Worm (Caenorhabditis elegans): ENCODE data around the gene mltn-9.

The mltn-9 gene

DNA sequence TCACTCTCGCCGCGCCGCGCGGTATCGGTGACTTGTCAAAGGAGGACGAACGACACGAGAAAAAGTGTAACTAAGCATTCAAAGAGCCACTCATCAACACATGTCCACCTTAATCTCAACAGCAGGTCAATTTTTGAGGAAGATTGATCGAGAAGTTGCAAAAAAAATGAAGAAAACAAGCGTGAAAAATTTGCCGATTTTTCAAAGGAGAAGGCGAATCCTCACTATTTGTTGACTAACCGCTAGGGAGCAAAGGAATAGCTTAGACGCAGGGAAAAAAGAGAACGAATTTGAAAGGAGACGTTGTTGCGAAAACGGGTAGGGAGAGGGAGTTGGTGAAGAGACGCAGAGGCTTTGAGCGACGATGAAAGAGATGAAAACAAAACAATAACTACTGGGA is 29.5 kb downstream of the mltn-9 start:
- TF ChIP-seq F13C5.2 (tag; optimal IDR thresholded peaks at IDR 0.05), result peak; percentile 3
- no peak for TF ChIP-seq flt-1 (GFP tag; IDR thresholded peaks at IDR 0.05)
- TF ChIP-seq hnd-1 (tag; optimal IDR thresholded peaks at IDR 0.05), result no peak
- TF ChIP-seq hmg-4 (GFP tag; optimal IDR thresholded peaks at IDR 0.05), result no peak

ce11 chrII:14647550-14647949 is 31.7 kb downstream of the mltn-9 start:
- TF ChIP-seq hmbx-1 (tag; optimal IDR thresholded peaks at IDR 0.05) (no peak), ceh-36 (tag; optimal IDR thresholded peaks at IDR 0.05) (no peak), hnd-1 (tag; optimal IDR thresholded peaks at IDR 0.05) (no peak), B0310.2 (tag; optimal IDR thresholded peaks at IDR 0.05) (no peak), hmg-4 (GFP tag; optimal IDR thresholded peaks at IDR 0.05) (no peak), ama-1 (optimal IDR thresholded peaks at IDR 0.05) (no peak), tbx-37 (GFP tag; conservative IDR thresholded peaks at IDR 0.05) (no peak), F13C5.2 (tag; optimal IDR thresholded peaks at IDR 0.05) (no peak), ets-7 (tag; optimal IDR thresholded peaks at IDR 0.05) (no peak), sea-1 (GFP tag; conservative IDR thresholded peaks at IDR 0.05) (no peak), flt-1 (GFP tag; IDR thresholded peaks at IDR 0.05) (no peak), tra-4 (tag; optimal IDR thresholded peaks at IDR 0.05) (no peak), ceh-13 (GFP tag; optimal IDR thresholded peaks at IDR 0.05) (no peak), pes-1 (GFP tag; IDR thresholded peaks at IDR 0.05) (no peak), aly-1 (tag; optimal IDR thresholded peaks at IDR 0.05) (no peak), scrt-1 (GFP tag; IDR thresholded peaks at IDR 0.05) (no peak), tbx-11 (GFP tag; IDR thresholded peaks at IDR 0.05) (no peak)

DNA sequence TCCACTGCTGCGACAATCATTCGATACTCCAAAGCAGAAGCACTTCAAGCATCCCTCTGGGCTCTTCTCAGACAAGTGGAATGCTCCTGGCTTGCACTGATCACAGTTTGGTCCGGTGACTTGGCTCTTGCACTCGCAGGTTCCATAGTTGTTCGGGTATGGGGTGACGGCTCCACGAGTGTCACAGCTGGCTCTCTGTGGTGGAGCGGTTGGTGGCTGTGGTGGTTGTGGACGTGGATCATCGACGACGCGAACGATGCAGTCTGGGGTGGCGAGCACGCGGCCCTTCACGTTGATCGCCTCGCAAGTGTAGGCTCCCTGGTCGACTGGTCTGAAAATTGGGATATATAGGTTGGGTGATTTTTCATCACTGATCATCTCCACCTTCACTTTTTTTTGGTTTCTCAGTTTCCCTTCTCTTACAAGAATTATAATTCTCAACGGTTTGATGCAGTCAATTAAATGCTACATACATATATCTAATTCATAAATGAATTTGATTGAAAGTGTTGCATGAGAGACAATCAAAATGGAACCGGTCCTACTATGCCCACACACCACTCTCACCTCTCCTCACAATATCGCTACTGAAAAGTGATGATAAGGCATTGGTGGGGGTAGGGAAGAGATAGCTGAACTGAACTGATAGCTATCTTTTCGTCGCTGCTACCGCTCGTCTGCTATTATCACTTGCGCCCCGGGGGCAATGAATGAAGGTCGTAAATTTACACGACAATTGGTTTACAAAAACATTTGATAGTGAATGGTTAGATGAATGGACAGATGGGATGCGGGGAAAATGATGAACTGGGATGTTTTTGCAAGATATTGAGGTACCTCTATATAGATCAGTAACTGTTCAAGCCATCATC is 49.0 kb downstream of the mltn-9 start:
- TF ChIP-seq ets-7 (tag; optimal IDR thresholded peaks at IDR 0.05) (no peak), ceh-13 (GFP tag; optimal IDR thresholded peaks at IDR 0.05) (no peak), flt-1 (GFP tag; IDR thresholded peaks at IDR 0.05) (no peak), hmbx-1 (tag; optimal IDR thresholded peaks at IDR 0.05) (no peak), scrt-1 (GFP tag; IDR thresholded peaks at IDR 0.05) (no peak), sea-1 (GFP tag; conservative IDR thresholded peaks at IDR 0.05) (no peak), B0310.2 (tag; optimal IDR thresholded peaks at IDR 0.05) (no peak), hmg-4 (GFP tag; optimal IDR thresholded peaks at IDR 0.05) (no peak), pes-1 (GFP tag; IDR thresholded peaks at IDR 0.05) (no peak), tra-4 (tag; optimal IDR thresholded peaks at IDR 0.05) (no peak), F13C5.2 (tag; optimal IDR thresholded peaks at IDR 0.05) (no peak), ama-1 (optimal IDR thresholded peaks at IDR 0.05) (no peak), ceh-36 (tag; optimal IDR thresholded peaks at IDR 0.05) (no peak), tbx-37 (GFP tag; conservative IDR thresholded peaks at IDR 0.05) (no peak)

DNA sequence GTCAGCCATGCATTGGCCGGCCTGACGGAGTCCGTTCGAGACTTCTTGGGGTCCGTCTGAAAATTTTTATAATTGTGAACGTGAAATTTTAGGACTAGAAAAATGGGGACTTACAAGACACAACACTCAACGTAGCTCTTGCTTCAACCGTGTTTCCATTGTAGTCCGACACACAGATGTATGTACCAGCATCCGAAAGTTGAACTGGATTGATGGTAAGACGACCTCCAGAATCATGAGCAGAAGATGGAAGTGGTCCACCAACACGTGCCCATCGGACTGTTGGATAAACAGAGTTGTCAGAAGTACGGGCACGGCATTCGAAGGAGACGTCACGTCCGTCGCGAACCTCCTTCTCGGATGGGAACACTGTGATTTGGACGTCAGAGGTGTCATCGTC is 50.4 kb downstream of the mltn-9 start:
- TF ChIP-seq flt-1 (GFP tag; IDR thresholded peaks at IDR 0.05) (no peak), pes-1 (GFP tag; IDR thresholded peaks at IDR 0.05) (no peak), hmbx-1 (tag; optimal IDR thresholded peaks at IDR 0.05) (no peak), B0310.2 (tag; optimal IDR thresholded peaks at IDR 0.05) (no peak), ama-1 (optimal IDR thresholded peaks at IDR 0.05) (no peak), ceh-36 (tag; optimal IDR thresholded peaks at IDR 0.05) (no peak), hnd-1 (tag; optimal IDR thresholded peaks at IDR 0.05) (no peak), tbx-37 (GFP tag; conservative IDR thresholded peaks at IDR 0.05) (no peak), hmg-4 (GFP tag; optimal IDR thresholded peaks at IDR 0.05) (no peak), tbx-11 (GFP tag; IDR thresholded peaks at IDR 0.05) (no peak), aly-1 (tag; optimal IDR thresholded peaks at IDR 0.05) (no peak), ets-7 (tag; optimal IDR thresholded peaks at IDR 0.05) (no peak), scrt-1 (GFP tag; IDR thresholded peaks at IDR 0.05) (no peak), sea-1 (GFP tag; conservative IDR thresholded peaks at IDR 0.05) (no peak), tra-4 (tag; optimal IDR thresholded peaks at IDR 0.05) (no peak), F13C5.2 (tag; optimal IDR thresholded peaks at IDR 0.05) (no peak), ceh-13 (GFP tag; optimal IDR thresholded peaks at IDR 0.05) (no peak)

DNA sequence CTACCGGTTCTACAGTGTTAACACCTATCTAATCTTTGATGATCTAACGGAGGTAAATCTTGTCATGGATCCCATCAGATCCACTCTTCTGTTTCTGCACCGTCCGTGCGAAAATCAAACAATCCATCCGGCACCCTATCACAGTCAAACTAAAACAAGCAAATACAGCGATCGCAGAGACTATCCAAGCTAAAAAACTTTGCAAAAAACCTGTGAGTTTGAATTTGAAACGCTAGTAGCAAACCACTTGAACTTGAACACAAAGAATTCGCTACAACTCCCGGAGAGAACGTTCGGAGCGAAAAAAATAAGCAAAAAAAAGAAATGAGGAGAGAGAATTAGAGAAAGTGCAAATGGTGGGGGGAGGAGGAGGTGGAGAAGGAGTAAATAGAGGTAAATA is 52.8 kb downstream of the mltn-9 start:
- TF ChIP-seq ceh-36 (tag; optimal IDR thresholded peaks at IDR 0.05), result no peak
- TF ChIP-seq B0310.2 (tag; optimal IDR thresholded peaks at IDR 0.05), result no peak
- no peak for TF ChIP-seq ets-7 (tag; optimal IDR thresholded peaks at IDR 0.05)
- TF ChIP-seq hmg-4 (GFP tag; optimal IDR thresholded peaks at IDR 0.05), result no peak
- TF ChIP-seq aly-1 (tag; optimal IDR thresholded peaks at IDR 0.05), result no peak
- no peak for TF ChIP-seq sea-1 (GFP tag; conservative IDR thresholded peaks at IDR 0.05)
- no peak for TF ChIP-seq tbx-11 (GFP tag; IDR thresholded peaks at IDR 0.05)
- no peak for TF ChIP-seq hmbx-1 (tag; optimal IDR thresholded peaks at IDR 0.05)
- TF ChIP-seq tbx-37 (GFP tag; conservative IDR thresholded peaks at IDR 0.05), result no peak
- TF ChIP-seq hnd-1 (tag; optimal IDR thresholded peaks at IDR 0.05), result no peak
- TF ChIP-seq pes-1 (GFP tag; IDR thresholded peaks at IDR 0.05), result no peak

DNA sequence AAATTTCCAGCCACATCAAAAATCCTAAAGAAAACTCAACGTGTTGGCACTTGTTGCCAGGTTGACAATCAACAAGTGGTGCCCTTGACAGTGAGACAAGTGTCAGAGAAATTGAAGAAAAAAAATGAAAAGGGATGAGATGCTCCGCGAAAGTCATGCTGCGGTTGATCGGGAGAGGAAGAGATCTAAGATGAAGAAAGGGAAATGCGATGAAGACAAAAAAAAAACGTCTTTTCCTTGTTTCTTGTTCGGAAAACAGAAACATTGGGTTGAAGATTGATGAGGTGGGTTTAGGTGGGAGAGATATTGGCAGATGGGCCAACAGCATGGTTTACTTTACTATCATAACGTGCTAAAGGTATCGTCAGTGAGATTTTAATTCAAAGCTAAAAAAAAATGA is 54.3 kb downstream of the mltn-9 start:
- TF ChIP-seq F13C5.2 (tag; optimal IDR thresholded peaks at IDR 0.05), result no peak
- no peak for TF ChIP-seq B0310.2 (tag; optimal IDR thresholded peaks at IDR 0.05)
- no peak for TF ChIP-seq scrt-1 (GFP tag; IDR thresholded peaks at IDR 0.05)
- TF ChIP-seq aly-1 (tag; optimal IDR thresholded peaks at IDR 0.05), result no peak
- TF ChIP-seq pes-1 (GFP tag; IDR thresholded peaks at IDR 0.05), result no peak
- TF ChIP-seq hmbx-1 (tag; optimal IDR thresholded peaks at IDR 0.05), result no peak
- no peak for TF ChIP-seq tra-4 (tag; optimal IDR thresholded peaks at IDR 0.05)
- TF ChIP-seq ama-1 (optimal IDR thresholded peaks at IDR 0.05), result no peak
- TF ChIP-seq ets-7 (tag; optimal IDR thresholded peaks at IDR 0.05), result no peak
- no peak for TF ChIP-seq flt-1 (GFP tag; IDR thresholded peaks at IDR 0.05)
- TF ChIP-seq ceh-36 (tag; optimal IDR thresholded peaks at IDR 0.05), result no peak
- no peak for TF ChIP-seq tbx-37 (GFP tag; conservative IDR thresholded peaks at IDR 0.05)
- TF ChIP-seq ceh-13 (GFP tag; optimal IDR thresholded peaks at IDR 0.05), result no peak
- no peak for TF ChIP-seq tbx-11 (GFP tag; IDR thresholded peaks at IDR 0.05)

DNA sequence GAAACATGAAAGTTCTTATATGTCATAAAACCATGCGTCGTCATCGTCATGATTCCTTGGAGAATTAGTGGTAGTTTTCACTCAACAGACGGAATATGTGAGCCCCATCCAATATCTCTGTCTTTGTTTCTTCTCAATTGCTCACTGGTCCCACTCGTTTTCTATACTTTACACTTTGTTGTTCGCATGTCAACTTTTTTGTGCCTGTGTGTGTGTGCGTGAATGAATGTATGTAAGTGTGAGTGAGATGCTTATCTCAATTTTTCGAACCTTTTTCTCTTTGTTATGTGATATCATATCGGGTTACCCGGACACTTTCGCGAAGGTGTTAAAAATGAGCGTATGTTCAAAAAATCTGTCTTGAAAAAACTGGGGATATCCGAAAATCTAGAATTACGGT is 56.3 kb downstream of the mltn-9 start:
- TF ChIP-seq sea-1 (GFP tag; conservative IDR thresholded peaks at IDR 0.05) (no peak), ceh-13 (GFP tag; optimal IDR thresholded peaks at IDR 0.05) (no peak)
